Fruit fly (Drosophila melanogaster) whole organism, embryonic: ENCODE results near the gene CG31211.

Experiments used
- Blimp-1 ChIP-seq: fragments of 200-800 bp; sonication (Bioruptor generic); optimal IDR thresholded peaks from 3 replicates; lab custom pipeline; 2018; ENCODE audit warnings: missing biosample characterization, missing genetic modification characterization, mild to moderate bottlenecking, moderate library complexity, missing genetic modification reagents
- CG10267 ChIP-seq: fragments of 200-800 bp; sonication (Bioruptor generic); optimal IDR thresholded peaks from 2 replicates; lab custom pipeline; 2018; ENCODE audit warnings: missing biosample characterization, mild to moderate bottlenecking, missing genetic modification characterization, moderate library complexity
- CG11504 ChIP-seq: fragments of 200-800 bp; sonication (Bioruptor generic); optimal IDR thresholded peaks from 3 replicates; lab custom pipeline; 2019; ENCODE audit warnings: missing biosample characterization, mild to moderate bottlenecking, missing genetic modification characterization, moderate library complexity
- CG12391 ChIP-seq: fragments of 200-800 bp; sonication (Bioruptor generic); optimal IDR thresholded peaks from 3 replicates; lab custom pipeline; 2018; ENCODE audit warnings: missing biosample characterization, mild to moderate bottlenecking, missing genetic modification characterization, moderate library complexity
- CG18262 ChIP-seq: fragments of 200-800 bp; optimal IDR thresholded peaks from 3 replicates; lab custom pipeline; 2019; ENCODE audit warnings: missing biosample characterization, mild to moderate bottlenecking, missing genetic modification characterization, moderate library complexity
- CG2202 ChIP-seq: fragments of 200-800 bp; sonication (Bioruptor generic); optimal IDR thresholded peaks from 2 replicates; lab custom pipeline; 2018; ENCODE audit warnings: missing biosample characterization, mild to moderate bottlenecking, missing genetic modification characterization
- CG2712 ChIP-seq: fragments of 200-800 bp; optimal IDR thresholded peaks from 3 replicates; lab custom pipeline; 2019; ENCODE audit warnings: missing biosample characterization, mild to moderate bottlenecking, missing genetic modification characterization, moderate library complexity
- CG31441 ChIP-seq: fragments of 200-800 bp; sonication (Bioruptor generic); IDR thresholded peaks from 2 replicates; pipeline ENCODE4 v1.3.6; 2022; ENCODE audit warnings: missing biosample characterization, missing genetic modification characterization
- CG7786 ChIP-seq: fragments of 200-800 bp; sonication (Bioruptor generic); optimal IDR thresholded peaks from 2 replicates; lab custom pipeline; 2016; ENCODE audit warnings: missing biosample characterization, missing genetic modification characterization
- D19B ChIP-seq: fragments of 200-800 bp; sonication (Bioruptor generic); optimal IDR thresholded peaks from 2 replicates; lab custom pipeline; 2017; ENCODE audit warnings: missing biosample characterization, mild to moderate bottlenecking, missing genetic modification characterization
- Dll ChIP-seq: fragments of 200-800 bp; sonication (Bioruptor generic); IDR thresholded peaks from 4 replicates; pipeline ENCODE4 v1.3.6; 2022; ENCODE audit warnings: missing biosample characterization, missing genetic modification characterization; ENCODE audit not compliant: partially characterized antibody
- Drgx ChIP-seq: fragments of 200-800 bp; sonication (Bioruptor generic); IDR thresholded peaks from 2 replicates; pipeline ENCODE4 v1.3.6; 2022; ENCODE audit warnings: missing biosample characterization, missing genetic modification characterization
- Gug ChIP-seq: fragments of 200-800 bp; sonication (Bioruptor generic); IDR thresholded peaks from 4 replicates; pipeline ENCODE4 v1.3.6; 2022; ENCODE audit warnings: missing biosample characterization, missing genetic modification characterization
- Hey ChIP-seq: fragments of 200-800 bp; sonication (Bioruptor generic); optimal IDR thresholded peaks from 3 replicates; lab custom pipeline; 2018; ENCODE audit warnings: missing biosample characterization, mild to moderate bottlenecking, missing genetic modification characterization
- Jarid2 ChIP-seq: fragments of 200-800 bp; sonication (Bioruptor generic); optimal IDR thresholded peaks from 3 replicates; lab custom pipeline; 2017; ENCODE audit warnings: mild to moderate bottlenecking, missing biosample characterization, missing genetic modification reagents, missing genetic modification characterization
- Nf-YC ChIP-seq: fragments of 200-800 bp; optimal IDR thresholded peaks from 3 replicates; lab custom pipeline; 2019; ENCODE audit warnings: missing biosample characterization, mild to moderate bottlenecking, missing genetic modification characterization, moderate library complexity
- Opbp ChIP-seq: fragments of 200-800 bp; sonication (Bioruptor generic); IDR thresholded peaks from 3 replicates; pipeline ENCODE4 v1.3.6; 2022; ENCODE audit warnings: missing biosample characterization, missing genetic modification characterization; ENCODE audit not compliant: partially characterized antibody
- Sox102F ChIP-seq: fragments of 200-800 bp; sonication (Bioruptor generic); optimal IDR thresholded peaks from 2 replicates; lab custom pipeline; 2018; ENCODE audit warnings: missing biosample characterization, mild to moderate bottlenecking, missing genetic modification characterization, moderate library complexity
- Trl ChIP-seq, 3 experiments: fragments of >200 bp in 2 of 3; fragments of 200-800 bp in 1 of 3; sonication (Bioruptor generic) in 1 of 3; optimal IDR thresholded peaks; 2 replicates in 1 of 3; 3 replicates in 2 of 3; lab custom pipeline; 2016 to 2017; ENCODE audit warnings: missing biosample characterization in 1 of 3, missing genetic modification characterization in 1 of 3
- dmrt11E ChIP-seq: fragments of 200-800 bp; sonication (Bioruptor generic); optimal IDR thresholded peaks from 3 replicates; lab custom pipeline; 2018; ENCODE audit warnings: missing biosample characterization, mild to moderate bottlenecking, missing genetic modification characterization, moderate library complexity
- exex ChIP-seq: fragments of 200-800 bp; sonication (Bioruptor generic); optimal IDR thresholded peaks from 4 replicates; lab custom pipeline; 2018; ENCODE audit warnings: missing biosample characterization, mild to moderate bottlenecking, missing genetic modification characterization, moderate library complexity
- fd102C ChIP-seq: fragments of 200-800 bp; sonication (Bioruptor generic); optimal IDR thresholded peaks from 2 replicates; lab custom pipeline; 2018; ENCODE audit warnings: missing biosample characterization, mild to moderate bottlenecking, missing genetic modification characterization, moderate library complexity
- ftz-f1 ChIP-seq: fragments of 200-800 bp; sonication (Bioruptor generic); optimal IDR thresholded peaks from 2 replicates; lab custom pipeline; 2016; ENCODE audit warnings: missing biosample characterization, missing genetic modification characterization
- gem ChIP-seq: fragments of 200-800 bp; sonication (Bioruptor generic); optimal IDR thresholded peaks from 2 replicates; lab custom pipeline; 2019; ENCODE audit warnings: missing biosample characterization, mild to moderate bottlenecking, missing genetic modification characterization, moderate library complexity
- gsb-n ChIP-seq: fragments of 200-800 bp; sonication (Bioruptor generic); optimal IDR thresholded peaks from 3 replicates; lab custom pipeline; 2018; ENCODE audit warnings: missing biosample characterization, mild to moderate bottlenecking, missing genetic modification characterization
- lola ChIP-seq, 3 experiments: fragments of >200 bp in 2 of 3; fragments of 200-800 bp in 1 of 3; sonication (Bioruptor generic) in 1 of 3; optimal IDR thresholded peaks; 2 replicates each; lab custom pipeline; 2017 to 2019; ENCODE audit warnings: missing biosample characterization in 3 of 3, missing genetic modification characterization in 3 of 3, mild to moderate bottlenecking in 1 of 3, moderate library complexity in 1 of 3
- nmo ChIP-seq: fragments of 200-800 bp; sonication (Bioruptor generic); optimal IDR thresholded peaks from 2 replicates; lab custom pipeline; 2018; ENCODE audit warnings: missing biosample characterization, mild to moderate bottlenecking, missing genetic modification characterization, moderate library complexity
- oc ChIP-seq: fragments of 200-800 bp; sonication (Bioruptor generic); optimal IDR thresholded peaks from 2 replicates; lab custom pipeline; 2018; ENCODE audit warnings: missing biosample characterization, mild to moderate bottlenecking, missing genetic modification characterization, moderate library complexity
- p53 ChIP-seq: fragments of 200-800 bp; sonication (Bioruptor generic); optimal IDR thresholded peaks from 2 replicates; lab custom pipeline; 2016; ENCODE audit warnings: missing biosample characterization, missing genetic modification characterization
- repo ChIP-seq: fragments of 200-800 bp; sonication (Bioruptor generic); optimal IDR thresholded peaks from 2 replicates; lab custom pipeline; 2016; ENCODE audit warnings: missing biosample characterization, missing genetic modification characterization
- rib ChIP-seq: fragments of 200-800 bp; sonication (Bioruptor generic); IDR thresholded peaks from 2 replicates; pipeline ENCODE4 v1.3.6; 2022; ENCODE audit warnings: missing biosample characterization, missing genetic modification characterization
- row ChIP-seq: fragments of 200-800 bp; sonication (Bioruptor generic); IDR thresholded peaks from 3 replicates; pipeline ENCODE4 v1.3.6; 2022; ENCODE audit warnings: missing biosample characterization, missing genetic modification characterization

Gene CG31211

DNA sequence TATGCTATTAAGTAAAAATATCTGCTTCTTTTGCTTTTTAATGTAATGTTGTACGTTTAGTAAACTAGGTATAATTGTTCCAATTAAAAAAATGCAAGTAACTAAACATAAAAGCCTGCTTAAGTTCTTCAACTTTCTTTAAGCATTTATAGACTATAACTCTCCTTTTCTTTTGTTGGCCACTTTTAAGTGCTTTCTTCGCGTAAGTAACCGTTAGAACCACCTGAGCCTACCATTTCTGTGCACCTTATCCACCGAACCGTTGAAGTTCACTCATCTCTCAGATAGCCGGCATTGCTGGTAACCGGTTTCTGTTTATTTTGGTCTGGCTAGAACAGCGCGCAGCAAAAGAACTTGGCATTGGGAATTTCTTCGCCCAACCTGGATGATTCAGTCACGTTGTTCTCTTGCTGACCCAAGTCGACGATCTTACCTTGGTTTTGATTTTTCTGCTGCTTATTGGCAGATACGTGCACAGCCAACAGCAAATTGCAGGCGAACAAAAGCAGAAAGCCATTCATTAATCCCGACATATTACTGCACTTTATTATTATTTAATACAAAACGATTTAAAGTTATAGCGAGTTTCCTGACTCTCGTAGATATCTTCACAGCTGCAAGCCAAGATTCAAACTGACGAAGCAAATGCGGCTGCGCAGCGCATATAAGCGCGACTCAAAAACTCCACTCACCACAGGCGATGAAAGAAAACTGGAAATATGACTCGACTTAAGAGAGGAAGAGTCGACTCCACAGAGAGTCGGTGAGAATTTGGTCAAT is 27.3 kb downstream of the CG31211 start, which contains the start of gene CG10005 (continued):
- peak; percentile 7 for TF ChIP-seq CG2202
- TF ChIP-seq Blimp-1 = peak; percentile 90
- TF ChIP-seq ftz-f1 (GFP tag; lab: Kevin White, UChicago) = no peak
- TF ChIP-seq Gug (GFP tag; lab: Robert Waterston, UW) = no peak
- TF ChIP-seq Trl (optimal IDR thresholded peaks at IDR 0.05; lab: Kevin White, UChicago) = peak; percentile 40 to 67
- no peak for TF ChIP-seq Trl (GFP tag; optimal IDR thresholded peaks at IDR 0.05; lab: Kevin White, UChicago)
- peak; percentile 77 for TF ChIP-seq Jarid2
- TF ChIP-seq fd102C (GFP tag; lab: Kevin White, UChicago) = no peak
- TF ChIP-seq oc (tag; lab: Kevin White, UChicago) = peak; percentile 20

DNA sequence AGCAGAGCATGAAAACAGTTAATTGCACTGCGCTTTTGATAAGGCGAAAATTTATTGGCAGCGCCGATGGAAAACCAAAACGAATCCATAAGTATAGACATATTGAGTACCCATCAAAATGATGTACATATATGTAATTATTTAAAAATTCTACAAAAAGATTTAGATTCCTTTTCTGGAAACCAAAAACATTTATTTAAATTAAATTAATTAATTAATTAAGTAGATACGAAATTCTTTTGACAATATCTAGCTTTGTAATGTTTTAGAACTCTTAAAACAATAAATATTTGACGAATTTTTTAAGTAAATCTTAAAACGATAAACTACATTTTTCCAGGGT is 27.8 kb downstream of the CG31211 start:
- TF ChIP-seq D19B (GFP tag; lab: Kevin White, UChicago) (peak; percentile 58), Opbp (GFP tag; lab: Robert Waterston, UW) (no peak), gem (tag; lab: Kevin White, UChicago) (peak; percentile 48), CG10267 (peak; percentile 1), CG18262 (tag; lab: Kevin White, UChicago) (peak; percentile 34), lola (GFP tag; optimal IDR thresholded peaks at IDR 0.05; lab: Kevin White, UChicago) (peak in 1 of 3 experiments; percentile 11), dmrt11E (tag; lab: Kevin White, UChicago) (peak; percentile 21), Drgx (peak; percentile 18; the same call in 1 of the 2 replicates), rib (no peak), CG31441 (0 out of 2 replicates have a peak, but pooled peaks have one; percentile 47), CG7786 (GFP tag; lab: Kevin White, UChicago) (no peak), nmo (GFP tag; lab: Kevin White, UChicago) (peak; percentile 1), gsb-n (tag; lab: Kevin White, UChicago) (peak; percentile 41), p53 (GFP tag; lab: Kevin White, UChicago) (no peak), Dll (GFP tag; lab: Robert Waterston, UW) (no peak), CG11504 (tag; lab: Kevin White, UChicago) (peak; percentile 18), Sox102F (GFP tag; lab: Kevin White, UChicago) (peak; percentile 29), Nf-YC (tag; lab: Kevin White, UChicago) (no peak), row (GFP tag; lab: Robert Waterston, UW) (peak; percentile 26; the same call in 1 of the 3 replicates), CG2712 (tag; lab: Kevin White, UChicago) (peak; percentile 38), CG12391 (peak; percentile 28)

dm6 chr3R:11978278-11978677 is 28.8 kb downstream of the CG31211 start:
- no peak for TF ChIP-seq repo (GFP tag; lab: Kevin White, UChicago)
- TF ChIP-seq Hey (tag; lab: Kevin White, UChicago) = no peak
- TF ChIP-seq exex (tag; lab: Kevin White, UChicago) = peak; percentile 68
